Fruit fly (Drosophila melanogaster) whole organism, embryonic: ENCODE results near the gene Prdm13.

Source experiments
- B-H2 ChIP-seq: fragments of 200-800 bp; sonication (Bioruptor generic); optimal IDR thresholded peaks from 2 replicates; lab custom pipeline; 2018; ENCODE audit warnings: missing biosample characterization, mild to moderate bottlenecking, missing genetic modification characterization
- CG11456 ChIP-seq: fragments of 200-800 bp; sonication (Bioruptor generic); IDR thresholded peaks from 3 replicates; pipeline ENCODE4 v1.3.6; 2022; ENCODE audit warnings: missing biosample characterization, missing genetic modification characterization
- CG12769 ChIP-seq: fragments of 200-800 bp; sonication (Bioruptor generic); optimal IDR thresholded peaks from 2 replicates; lab custom pipeline; 2019; ENCODE audit warnings: missing biosample characterization, mild to moderate bottlenecking, missing genetic modification characterization, moderate library complexity
- CG17359 ChIP-seq: fragments of 200-800 bp; sonication (Bioruptor generic); optimal IDR thresholded peaks from 3 replicates; lab custom pipeline; 2018; ENCODE audit warnings: missing biosample characterization, mild to moderate bottlenecking, missing genetic modification characterization, moderate library complexity
- CG17612 ChIP-seq: fragments of 200-800 bp; sonication (Bioruptor generic); IDR thresholded peaks from 2 replicates; pipeline ENCODE4 v1.3.6; 2022; ENCODE audit warnings: missing biosample characterization, missing genetic modification characterization
- CG18011 ChIP-seq: fragments of 200-800 bp; sonication (Bioruptor generic); optimal IDR thresholded peaks from 2 replicates; lab custom pipeline; 2017; ENCODE audit warnings: missing biosample characterization, missing genetic modification characterization, mild to moderate bottlenecking, moderate library complexity, missing genotype
- CG2199 ChIP-seq: fragments of 200-800 bp; sonication (Bioruptor generic); IDR thresholded peaks from 3 replicates; pipeline ENCODE4 v1.3.6; 2022; ENCODE audit warnings: missing biosample characterization, missing genetic modification characterization
- CG31441 ChIP-seq: fragments of 200-800 bp; sonication (Bioruptor generic); IDR thresholded peaks from 2 replicates; pipeline ENCODE4 v1.3.6; 2022; ENCODE audit warnings: missing biosample characterization, missing genetic modification characterization
- CG32532 ChIP-seq: fragments of 200-800 bp; sonication (Bioruptor generic); IDR thresholded peaks from 2 replicates; pipeline ENCODE4 v1.3.6; 2022; ENCODE audit warnings: missing biosample characterization, missing genetic modification characterization
- CG43689 ChIP-seq: fragments of 200-800 bp; sonication (Bioruptor generic); IDR thresholded peaks from 2 replicates; pipeline ENCODE4 v1.3.6; 2022; ENCODE audit warnings: missing biosample characterization, missing genetic modification characterization
- CG6175 ChIP-seq: fragments of 200-800 bp; sonication (Bioruptor generic); IDR thresholded peaks from 3 replicates; pipeline ENCODE4 v1.3.6; 2022; ENCODE audit warnings: missing biosample characterization, missing genetic modification characterization
- CG6272 ChIP-seq: fragments of 200-800 bp; sonication (Bioruptor generic); IDR thresholded peaks from 2 replicates; pipeline ENCODE4 v1.3.6; 2022; ENCODE audit warnings: missing biosample characterization, missing genetic modification characterization
- CG6689 ChIP-seq: fragments of 200-800 bp; sonication (Bioruptor generic); IDR thresholded peaks from 2 replicates; pipeline ENCODE4 v1.3.6; 2022; ENCODE audit warnings: missing biosample characterization, missing genetic modification characterization
- CG6813 ChIP-seq: fragments of 200-800 bp; sonication (Bioruptor generic); optimal IDR thresholded peaks from 2 replicates; lab custom pipeline; 2017; ENCODE audit warnings: missing biosample characterization, missing genetic modification characterization, mild to moderate bottlenecking, moderate library complexity, missing genetic modification reagents
- CG7271 ChIP-seq: fragments of 200-800 bp; sonication (Bioruptor generic); optimal IDR thresholded peaks from 2 replicates; lab custom pipeline; 2018; ENCODE audit warnings: missing biosample characterization, mild to moderate bottlenecking, missing genetic modification characterization, moderate library complexity
- CG8359 ChIP-seq: fragments of 200-800 bp; sonication (Bioruptor generic); optimal IDR thresholded peaks from 2 replicates; lab custom pipeline; 2017; ENCODE audit warnings: missing biosample characterization, mild to moderate bottlenecking, missing genetic modification characterization, borderline replicate concordance
- CG8944 ChIP-seq: fragments of 200-800 bp; sonication (Bioruptor generic); optimal IDR thresholded peaks from 3 replicates; lab custom pipeline; 2016; ENCODE audit warnings: missing biosample characterization, missing genetic modification characterization
- CrebB ChIP-seq: fragments of 200-800 bp; sonication (Bioruptor generic); optimal IDR thresholded peaks from 3 replicates; lab custom pipeline; 2018; ENCODE audit warnings: missing biosample characterization, mild to moderate bottlenecking, missing genetic modification characterization
- Dad ChIP-seq: fragments of 200-800 bp; sonication (Bioruptor generic); optimal IDR thresholded peaks from 3 replicates; lab custom pipeline; 2016; ENCODE audit warnings: missing biosample characterization, missing genetic modification characterization
- Doc2 ChIP-seq: fragments of 200-800 bp; sonication (Bioruptor generic); IDR thresholded peaks from 2 replicates; pipeline ENCODE4 v1.3.6; 2022; ENCODE audit warnings: missing biosample characterization, missing genetic modification characterization
- MBD-R2 ChIP-seq: fragments of 200-800 bp; sonication (Bioruptor generic); IDR thresholded peaks from 2 replicates; pipeline ENCODE4 v1.3.6; 2022; ENCODE audit warnings: missing biosample characterization, missing genetic modification characterization
- NC2α ChIP-seq: fragments of 200-800 bp; sonication (Bioruptor generic); optimal IDR thresholded peaks from 2 replicates; lab custom pipeline; 2016; ENCODE audit warnings: missing biosample characterization, missing genetic modification characterization
- NK7.1 ChIP-seq: fragments of 200-800 bp; sonication (Bioruptor generic); optimal IDR thresholded peaks from 3 replicates; lab custom pipeline; 2016; ENCODE audit warnings: missing biosample characterization, missing genetic modification characterization
- Nf-YA ChIP-seq: fragments of 200-800 bp; sonication (Bioruptor generic); IDR thresholded peaks from 2 replicates; pipeline ENCODE4 v1.3.6; 2022; ENCODE audit warnings: missing biosample characterization, missing genetic modification characterization
- NfI ChIP-seq: fragments of 200-800 bp; sonication (Bioruptor generic); optimal IDR thresholded peaks from 3 replicates; lab custom pipeline; 2018; ENCODE audit warnings: missing biosample characterization, mild to moderate bottlenecking, missing genetic modification characterization, moderate library complexity
- Sox100B ChIP-seq: fragments of 200-800 bp; sonication (Bioruptor generic); optimal IDR thresholded peaks from 3 replicates; lab custom pipeline; 2018; ENCODE audit warnings: missing biosample characterization, mild to moderate bottlenecking, missing genetic modification characterization
- Tbp ChIP-seq: fragments of >200 bp; optimal IDR thresholded peaks from 2 replicates; lab custom pipeline; 2018; ENCODE audit warnings: missing biosample characterization, missing genetic modification characterization
- Usf ChIP-seq: fragments of 200-800 bp; sonication (Bioruptor generic); optimal IDR thresholded peaks from 2 replicates; lab custom pipeline; 2017; ENCODE audit warnings: missing genotype, missing biosample characterization, missing genetic modification characterization
- ac ChIP-seq: fragments of 200-800 bp; sonication (Bioruptor generic); optimal IDR thresholded peaks from 3 replicates; lab custom pipeline; 2017; ENCODE audit warnings: missing biosample characterization, mild to moderate bottlenecking, missing genetic modification characterization
- chinmo ChIP-seq: fragments of 200-800 bp; sonication (Bioruptor generic); IDR thresholded peaks from 4 replicates; pipeline ENCODE4 v1.3.6; 2022; ENCODE audit warnings: missing biosample characterization, missing genetic modification characterization; ENCODE audit not compliant: partially characterized antibody
- chm ChIP-seq: fragments of 200-800 bp; sonication (Bioruptor generic); IDR thresholded peaks from 2 replicates; pipeline ENCODE4 v1.3.6; 2022; ENCODE audit warnings: missing biosample characterization, missing genetic modification characterization
- ci ChIP-seq: fragments of 200-800 bp; sonication (Bioruptor generic); IDR thresholded peaks from 3 replicates; pipeline ENCODE4 v1.3.6; 2022; ENCODE audit warnings: missing biosample characterization, missing genetic modification characterization
- crc ChIP-seq: fragments of 200-800 bp; sonication (Bioruptor generic); optimal IDR thresholded peaks from 2 replicates; lab custom pipeline; 2016; ENCODE audit warnings: missing biosample characterization, missing genetic modification characterization
- dati ChIP-seq: fragments of 200-800 bp; sonication (Bioruptor generic); IDR thresholded peaks from 2 replicates; pipeline ENCODE4 v1.3.6; 2022; ENCODE audit warnings: missing biosample characterization, missing genetic modification characterization
- disco-r ChIP-seq: fragments of 200-800 bp; sonication (Bioruptor generic); optimal IDR thresholded peaks from 2 replicates; lab custom pipeline; 2016; ENCODE audit warnings: missing biosample characterization, missing genetic modification characterization
- eyg ChIP-seq: fragments of 200-800 bp; sonication (Bioruptor generic); optimal IDR thresholded peaks from 3 replicates; lab custom pipeline; 2016; ENCODE audit warnings: missing biosample characterization, missing genetic modification characterization
- gcm2 ChIP-seq: fragments of 200-800 bp; sonication (Bioruptor generic); optimal IDR thresholded peaks from 2 replicates; lab custom pipeline; 2016; ENCODE audit warnings: missing biosample characterization, missing genetic modification characterization
- gfzf ChIP-seq: fragments of 200-800 bp; sonication (Bioruptor generic); optimal IDR thresholded peaks from 2 replicates; lab custom pipeline; 2016; ENCODE audit warnings: missing biosample characterization, mild to moderate bottlenecking, missing genetic modification characterization, moderate library complexity
- hb ChIP-seq: fragments of 200-800 bp; sonication (Bioruptor generic); IDR thresholded peaks from 3 replicates; pipeline ENCODE4 v1.3.6; 2022; ENCODE audit warnings: missing biosample characterization, missing genetic modification characterization; ENCODE audit not compliant: partially characterized antibody
- hbn ChIP-seq: fragments of 200-800 bp; sonication (Bioruptor generic); IDR thresholded peaks from 2 replicates; pipeline ENCODE4 v1.3.6; 2022; ENCODE audit warnings: missing biosample characterization, missing genetic modification characterization; ENCODE audit not compliant: partially characterized antibody
- inv ChIP-seq: fragments of 200-800 bp; sonication (Bioruptor generic); IDR thresholded peaks from 2 replicates; pipeline ENCODE4 v1.3.6; 2022; ENCODE audit warnings: missing biosample characterization, missing genetic modification characterization; ENCODE audit not compliant: partially characterized antibody
- jing ChIP-seq: fragments of 200-800 bp; sonication (Bioruptor generic); optimal IDR thresholded peaks from 2 replicates; lab custom pipeline; 2018; ENCODE audit warnings: missing biosample characterization, mild to moderate bottlenecking, missing genetic modification characterization
- nom ChIP-seq: fragments of 200-800 bp; sonication (Bioruptor generic); optimal IDR thresholded peaks from 2 replicates; lab custom pipeline; 2017; ENCODE audit warnings: missing biosample characterization, missing genetic modification characterization, mild to moderate bottlenecking, moderate library complexity, missing genetic modification reagents
- otp ChIP-seq: fragments of 200-800 bp; sonication (Bioruptor generic); IDR thresholded peaks from 3 replicates; pipeline ENCODE4, ENCODE4 v1.3.6; 2022; ENCODE audit warnings: missing biosample characterization, missing genetic modification characterization
- pb ChIP-seq: fragments of 200-800 bp; sonication (Bioruptor generic); optimal IDR thresholded peaks from 3 replicates; lab custom pipeline; 2016; ENCODE audit warnings: missing biosample characterization, missing genetic modification characterization
- peb ChIP-seq: fragments of 200-800 bp; sonication (Bioruptor generic); IDR thresholded peaks from 2 replicates; pipeline ENCODE4 v1.3.6; 2022; ENCODE audit warnings: missing biosample characterization, missing genetic modification characterization
- pzg ChIP-seq: fragments of 200-800 bp; sonication (Bioruptor generic); optimal IDR thresholded peaks from 3 replicates; lab custom pipeline; 2018; ENCODE audit warnings: missing biosample characterization, mild to moderate bottlenecking, missing genetic modification characterization, moderate library complexity
- sc ChIP-seq, 3 experiments: fragments of >200 bp in 2 of 3; fragments of 200-800 bp in 1 of 3; sonication (Bioruptor generic) in 1 of 3; optimal IDR thresholded peaks; 2 replicates in 2 of 3; 3 replicates in 1 of 3; lab custom pipeline; 2017; ENCODE audit warnings: mild to moderate bottlenecking in 1 of 3, missing biosample characterization in 1 of 3, missing genetic modification characterization in 1 of 3, missing genetic modification reagents in 1 of 3
- sob ChIP-seq: fragments of 200-800 bp; sonication (Bioruptor generic); IDR thresholded peaks from 2 replicates; pipeline ENCODE4 v1.3.6; 2022; ENCODE audit warnings: missing biosample characterization, missing genetic modification characterization
- wdn ChIP-seq: fragments of 200-800 bp; sonication (Bioruptor generic); IDR thresholded peaks from 2 replicates; pipeline ENCODE4 v1.3.6; 2022; ENCODE audit warnings: missing biosample characterization, missing genetic modification characterization

Prdm13 gene

dm6 chr3L:6184884-6185438 is 22.0 kb downstream of the Prdm13 start, which contains the start of the genes D19B and CG43293 (continued):
- TF ChIP-seq CG6813: peak; percentile 86
- TF ChIP-seq CG43689 (GFP tag; lab: Robert Waterston, UW): peak; percentile 70
- peak; percentile 98 for TF ChIP-seq CG11456 (GFP tag; lab: Robert Waterston, UW)
- TF ChIP-seq CG8944 (GFP tag; lab: Kevin White, UChicago): peak; percentile 88
- TF ChIP-seq CG6689: peak; percentile 84
- TF ChIP-seq wdn (GFP tag; lab: Robert Waterston, UW): peak; percentile 87
- TF ChIP-seq gcm2: peak; percentile 66
- TF ChIP-seq hbn (GFP tag; lab: Robert Waterston, UW): peak; percentile 45; the same call in 1 of the 2 replicates
- TF ChIP-seq pzg (GFP tag; lab: Kevin White, UChicago): peak; percentile 81
- no peak for TF ChIP-seq Doc2 (GFP tag; lab: Robert Waterston, UW)
- TF ChIP-seq CrebB: peak; percentile 81
- peak; percentile 66 for TF ChIP-seq CG17612 (GFP tag; lab: Robert Waterston, UW)
- no peak for TF ChIP-seq hb (GFP tag; lab: Robert Waterston, UW)
- peak; percentile 97 for TF ChIP-seq CG32532 (GFP tag; lab: Robert Waterston, UW)
- peak; percentile 81 for TF ChIP-seq crc (GFP tag; lab: Kevin White, UChicago)
- TF ChIP-seq CG7271: no peak
- peak; percentile 73 for TF ChIP-seq NK7.1 (GFP tag; lab: Kevin White, UChicago)
- TF ChIP-seq jing (GFP tag; lab: Kevin White, UChicago): no peak
- peak; percentile 57; the same call in 1 of the 2 replicates for TF ChIP-seq dati (GFP tag; lab: Robert Waterston, UW)
- peak; percentile 97 for TF ChIP-seq chm (GFP tag; lab: Robert Waterston, UW)
- TF ChIP-seq nom (GFP tag; lab: Kevin White, UChicago): peak; percentile 80
- TF ChIP-seq Tbp (GFP tag; lab: Kevin White, UChicago): no peak
- peak; percentile 98 for TF ChIP-seq chinmo (GFP tag; lab: Robert Waterston, UW)
- TF ChIP-seq MBD-R2 (GFP tag; lab: Robert Waterston, UW): peak; percentile 98
- TF ChIP-seq CG8359 (GFP tag; lab: Kevin White, UChicago): peak; percentile 25
- no peak for TF ChIP-seq sc (optimal IDR thresholded peaks at IDR 0.05; lab: Kevin White, UChicago)
- peak; percentile 65 for TF ChIP-seq sc (GFP tag; optimal IDR thresholded peaks at IDR 0.05; lab: Kevin White, UChicago)
- TF ChIP-seq sob (GFP tag; lab: Robert Waterston, UW): peak; percentile 87
- peak; percentile 70 for TF ChIP-seq Nf-YA (GFP tag; lab: Robert Waterston, UW)
- TF ChIP-seq gfzf (GFP tag; lab: Kevin White, UChicago): peak; percentile 21
- TF ChIP-seq inv (GFP tag; lab: Robert Waterston, UW): 0 out of 2 replicates have a peak, but pooled peaks have one; percentile 14
- TF ChIP-seq CG12769: no peak
- peak; percentile 90 for TF ChIP-seq otp (GFP tag; lab: Robert Waterston, UW)
- TF ChIP-seq CG6272 (GFP tag; lab: Robert Waterston, UW): peak; percentile 81
- TF ChIP-seq CG2199 (GFP tag; lab: Robert Waterston, UW): peak; percentile 82
- peak; percentile 82 for TF ChIP-seq CG18011 (GFP tag; lab: Kevin White, UChicago)
- peak; percentile 85 for TF ChIP-seq Sox100B (GFP tag; lab: Kevin White, UChicago)
- TF ChIP-seq CG17359 (tag; lab: Kevin White, UChicago): peak; percentile 92
- TF ChIP-seq Dad: peak; percentile 80
- TF ChIP-seq pb (GFP tag; lab: Kevin White, UChicago): peak; percentile 80
- TF ChIP-seq B-H2 (GFP tag; lab: Kevin White, UChicago): peak; percentile 87
- peak; percentile 86; the same call in 2 of the 3 replicates for TF ChIP-seq CG6175
- peak; percentile 72 for TF ChIP-seq Usf (GFP tag; lab: Kevin White, UChicago)
- peak; percentile 61 for TF ChIP-seq peb (GFP tag; lab: Robert Waterston, UW)
- peak; percentile 97 for TF ChIP-seq ci
- peak; percentile 79 for TF ChIP-seq CG31441 (GFP tag; lab: Robert Waterston, UW)
- TF ChIP-seq NC2α (GFP tag; lab: Kevin White, UChicago): peak; percentile 45
- peak; percentile 78 for TF ChIP-seq eyg (GFP tag; lab: Kevin White, UChicago)
- peak; percentile 91 for TF ChIP-seq NfI (GFP tag; lab: Kevin White, UChicago)
- peak; percentile 57 for TF ChIP-seq disco-r (GFP tag; lab: Kevin White, UChicago)
- TF ChIP-seq ac (GFP tag; lab: Kevin White, UChicago): peak; percentile 28
